Fruit fly (Drosophila melanogaster): ENCODE measurements around the gene Spt3.

The Spt3 gene

DNA sequence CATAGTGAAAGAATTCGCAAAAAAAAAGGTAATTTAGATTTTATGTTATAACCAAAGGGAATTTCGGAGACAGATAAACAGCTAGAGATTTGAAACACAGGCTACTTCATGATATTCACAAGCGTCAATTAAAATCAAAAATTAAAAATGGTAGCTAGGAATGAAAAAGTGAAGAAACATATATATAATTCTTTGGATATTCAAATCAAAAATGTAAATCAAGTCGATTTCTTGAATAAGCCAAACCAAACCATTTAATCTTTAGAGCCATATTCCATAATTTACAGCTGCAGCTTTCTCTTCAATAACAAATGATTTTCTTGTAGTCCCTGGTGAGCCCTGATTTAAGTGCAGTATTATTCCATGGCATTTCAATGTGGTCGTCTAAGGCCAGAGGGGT is 45.9 kb downstream of the Spt3 start, which contains the start of gene CG14740:
Gene CG14740, minus strand, starts transcription at position 101 of the 400 bp plus-strand sequence.
- TF ChIP-seq CG8478 (optimal IDR thresholded peaks at IDR 0.05) (no peak), CTCF (optimal IDR thresholded peaks at IDR 0.05) (no peak)
